Worm (Caenorhabditis elegans) whole organism, L1 larva: ENCODE data around the gene C17C3.6.

Experiments used
- C04F5.9 ChIP-seq: sonication (generic microtip); optimal IDR thresholded peaks from 2 replicates; lab custom pipeline; 2016; ENCODE audit warnings: missing genetic modification characterization, missing compliant biosample characterization
- aly-2 ChIP-seq: fragments of 150-350 bp; optimal IDR thresholded peaks from 2 replicates; lab custom pipeline; 2014; ENCODE audit warnings: missing biosample characterization, missing genetic modification characterization
- ceh-8 ChIP-seq: fragments of 200-800 bp; sonication (Bioruptor generic); optimal IDR thresholded peaks from 2 replicates; lab custom pipeline; 2018; ENCODE audit warnings: mild to moderate bottlenecking, missing genetic modification characterization, moderate library complexity, missing compliant biosample characterization
- ceh-82 ChIP-seq, 3 experiments: fragments of 150-350 bp in 1 of 3; sonication (generic microtip) in 2 of 3; optimal IDR thresholded peaks; 2 replicates each; lab custom pipeline; 2014 to 2017; ENCODE audit warnings: missing biosample characterization in 3 of 3, missing genetic modification characterization in 3 of 3
- ceh-88 ChIP-seq: fragments of 200-800 bp; sonication (Bioruptor generic); IDR thresholded peaks from 2 replicates; pipeline ENCODE4 v1.3.6; 2022; ENCODE audit warnings: missing genetic modification characterization, missing compliant biosample characterization
- ceh-90 ChIP-seq: sonication (generic microtip); optimal IDR thresholded peaks from 2 replicates; lab custom pipeline; 2016; ENCODE audit warnings: missing genetic modification characterization, missing compliant biosample characterization
- ces-1 ChIP-seq: fragments of 150-350 bp; optimal IDR thresholded peaks from 2 replicates; lab custom pipeline; 2014; ENCODE audit warnings: missing biosample characterization, missing genetic modification reagents, missing genetic modification characterization
- dpl-1 ChIP-seq, 3 experiments: fragments of 150-350 bp in 2 of 3; sonication (generic microtip) in 1 of 3; optimal IDR thresholded peaks; 2 replicates each; lab custom pipeline; 2014 to 2017; ENCODE audit warnings: missing biosample characterization in 3 of 3, missing genetic modification characterization in 3 of 3, missing genetic modification reagents in 3 of 3
- dsc-1 ChIP-seq: sonication (generic microtip); optimal IDR thresholded peaks from 2 replicates; lab custom pipeline; 2016; ENCODE audit warnings: mild to moderate bottlenecking, missing genetic modification characterization, missing compliant biosample characterization
- efl-1 ChIP-seq, 4 experiments: fragments of 150-350 bp; optimal IDR thresholded peaks in 3 of 4; peaks in 1 of 4; 1 replicate in 1 of 4; 2 replicates in 3 of 4; lab custom pipeline; 2014; ENCODE audit warnings: missing biosample characterization in 2 of 4, missing genetic modification characterization in 2 of 4, missing genetic modification reagents in 2 of 4
- egl-13 ChIP-seq: sonication (generic microtip); optimal IDR thresholded peaks from 2 replicates; lab custom pipeline; 2016; ENCODE audit warnings: missing genotype, missing genetic modification reagents, missing genetic modification characterization, missing compliant biosample characterization
- elt-2 ChIP-seq: sonication (generic microtip); optimal IDR thresholded peaks from 2 replicates; lab custom pipeline; 2016; ENCODE audit warnings: missing genetic modification characterization, mild to moderate bottlenecking, inconsistent platforms, missing compliant biosample characterization, missing genetic modification reagents
- ets-5 ChIP-seq: fragments of 200-800 bp; sonication (Bioruptor generic); IDR thresholded peaks from 2 replicates; pipeline ENCODE4 v1.3.6; 2022; ENCODE audit warnings: missing genetic modification characterization, missing compliant biosample characterization
- fkh-4 ChIP-seq: sonication (generic microtip); optimal IDR thresholded peaks from 2 replicates; lab custom pipeline; 2016; ENCODE audit warnings: missing compliant biosample characterization, missing genetic modification characterization, borderline replicate concordance
- fkh-8 ChIP-seq: sonication (generic microtip); optimal IDR thresholded peaks from 2 replicates; lab custom pipeline; 2016; ENCODE audit warnings: mild to moderate bottlenecking, missing genetic modification characterization, missing compliant biosample characterization
- fos-1 ChIP-seq: fragments of 150-350 bp; optimal IDR thresholded peaks from 2 replicates; lab custom pipeline; 2014; ENCODE audit warnings: missing biosample characterization, missing genetic modification characterization
- irx-1 ChIP-seq: sonication (generic microtip); optimal IDR thresholded peaks from 2 replicates; lab custom pipeline; 2016; ENCODE audit warnings: missing genetic modification characterization, missing compliant biosample characterization
- isw-1 ChIP-seq: fragments of 200-800 bp; sonication (Bioruptor generic); IDR thresholded peaks from 2 replicates; pipeline ENCODE4 v1.3.6; 2022; ENCODE audit warnings: missing genetic modification characterization, missing compliant biosample characterization
- lin-13 ChIP-seq: fragments of 150-350 bp; optimal IDR thresholded peaks from 2 replicates; lab custom pipeline; 2014; ENCODE audit warnings: missing biosample characterization, missing genetic modification reagents, missing genetic modification characterization
- lin-14 ChIP-seq: fragments of 200-800 bp; sonication (Bioruptor generic); optimal IDR thresholded peaks from 2 replicates; lab custom pipeline; 2018; ENCODE audit warnings: mild to moderate bottlenecking, missing genetic modification characterization, moderate library complexity, missing compliant biosample characterization
- lin-35 ChIP-seq, 2 experiments: fragments of 150-350 bp; optimal IDR thresholded peaks; 2 replicates each; lab custom pipeline; 2014; ENCODE audit warnings: missing biosample characterization in 2 of 2, missing genetic modification characterization in 2 of 2, missing genetic modification reagents in 2 of 2
- lir-3 ChIP-seq: sonication (generic microtip); optimal IDR thresholded peaks from 2 replicates; lab custom pipeline; 2016; ENCODE audit warnings: mild to moderate bottlenecking, missing genetic modification characterization, moderate library complexity, missing compliant biosample characterization; ENCODE audit not compliant: poor library complexity
- lsy-2 ChIP-seq, 2 experiments: fragments of 150-350 bp; optimal IDR thresholded peaks; 2 replicates each; lab custom pipeline; 2014; ENCODE audit warnings: missing biosample characterization in 2 of 2, missing genetic modification characterization in 2 of 2
- mep-1 ChIP-seq: fragments of 150-350 bp; optimal IDR thresholded peaks from 2 replicates; lab custom pipeline; 2014; ENCODE audit warnings: missing biosample characterization, missing genetic modification characterization
- nhr-237 ChIP-seq: fragments of 150-350 bp; optimal IDR thresholded peaks from 2 replicates; lab custom pipeline; 2014; ENCODE audit warnings: missing biosample characterization, missing genetic modification characterization
- nhr-28 ChIP-seq: fragments of 150-350 bp; optimal IDR thresholded peaks from 2 replicates; lab custom pipeline; 2014; ENCODE audit warnings: missing biosample characterization, missing genetic modification characterization
- nhr-47 ChIP-seq: sonication (generic microtip); optimal IDR thresholded peaks from 2 replicates; lab custom pipeline; 2016; ENCODE audit warnings: mild to moderate bottlenecking, missing genetic modification characterization, moderate library complexity, missing compliant biosample characterization
- nhr-71 ChIP-seq: sonication (generic microtip); optimal IDR thresholded peaks from 2 replicates; lab custom pipeline; 2016; ENCODE audit warnings: mild to moderate bottlenecking, missing genetic modification characterization, moderate library complexity, missing compliant biosample characterization
- nhr-77 ChIP-seq: fragments of 150-350 bp; optimal IDR thresholded peaks from 2 replicates; lab custom pipeline; 2014; ENCODE audit warnings: missing biosample characterization, missing genetic modification characterization
- nhr-85 ChIP-seq: sonication (generic microtip); peaks from one replicate; lab custom pipeline; 2016; ENCODE audit warnings: missing genetic modification characterization, inconsistent platforms, missing compliant biosample characterization
- nhr-90 ChIP-seq: sonication (generic microtip); optimal IDR thresholded peaks from 2 replicates; lab custom pipeline; 2016; ENCODE audit warnings: mild to moderate bottlenecking, missing genetic modification characterization, missing compliant biosample characterization; ENCODE audit not compliant: poor library complexity
- pqm-1 ChIP-seq: sonication (generic microtip); optimal IDR thresholded peaks from 3 replicates; lab custom pipeline; 2017; ENCODE audit warnings: missing biosample characterization, missing genetic modification characterization
- rnt-1 ChIP-seq: sonication (generic microtip); optimal IDR thresholded peaks from 2 replicates; lab custom pipeline; 2016; ENCODE audit warnings: mild to moderate bottlenecking, missing genetic modification characterization, moderate library complexity, missing compliant biosample characterization
- skn-1 ChIP-seq: fragments of 150-350 bp; optimal IDR thresholded peaks from 2 replicates; lab custom pipeline; 2014; ENCODE audit warnings: missing biosample characterization, missing genetic modification characterization
- snu-23 ChIP-seq: sonication (generic microtip); optimal IDR thresholded peaks from 2 replicates; lab custom pipeline; 2016; ENCODE audit warnings: missing genetic modification characterization, missing compliant biosample characterization
- sptf-1 ChIP-seq: fragments of 150-350 bp; optimal IDR thresholded peaks from 2 replicates; lab custom pipeline; 2014; ENCODE audit warnings: missing biosample characterization, missing genetic modification characterization
- swsn-7 ChIP-seq: sonication (generic microtip); optimal IDR thresholded peaks from 2 replicates; lab custom pipeline; 2016; ENCODE audit warnings: missing genetic modification characterization, missing compliant biosample characterization
- unc-30 ChIP-seq: sonication (generic microtip); optimal IDR thresholded peaks from 2 replicates; lab custom pipeline; 2017; ENCODE audit warnings: missing biosample characterization, missing genetic modification characterization
- unc-86 ChIP-seq: sonication (generic microtip); optimal IDR thresholded peaks from 2 replicates; lab custom pipeline; 2016; ENCODE audit warnings: missing genetic modification characterization, missing compliant biosample characterization
- unc-98 ChIP-seq: fragments of 200-800 bp; sonication (Bioruptor generic); IDR thresholded peaks from 2 replicates; pipeline ENCODE4 v1.3.6; 2022; ENCODE audit warnings: missing genetic modification characterization, missing compliant biosample characterization
- xbp-1 ChIP-seq: sonication (generic microtip); optimal IDR thresholded peaks from 2 replicates; lab custom pipeline; 2016; ENCODE audit warnings: missing genetic modification characterization, missing compliant biosample characterization
- zag-1 ChIP-seq: fragments of 150-350 bp; optimal IDR thresholded peaks from 2 replicates; lab custom pipeline; 2014; ENCODE audit warnings: missing biosample characterization, missing genetic modification characterization
- ztf-11 ChIP-seq, 2 experiments: sonication (generic microtip); optimal IDR thresholded peaks; 2 replicates each; lab custom pipeline; 2016 to 2017; ENCODE audit warnings: missing genetic modification characterization in 2 of 2, missing biosample characterization in 1 of 2, missing compliant biosample characterization in 1 of 2

C17C3.6 gene

DNA sequence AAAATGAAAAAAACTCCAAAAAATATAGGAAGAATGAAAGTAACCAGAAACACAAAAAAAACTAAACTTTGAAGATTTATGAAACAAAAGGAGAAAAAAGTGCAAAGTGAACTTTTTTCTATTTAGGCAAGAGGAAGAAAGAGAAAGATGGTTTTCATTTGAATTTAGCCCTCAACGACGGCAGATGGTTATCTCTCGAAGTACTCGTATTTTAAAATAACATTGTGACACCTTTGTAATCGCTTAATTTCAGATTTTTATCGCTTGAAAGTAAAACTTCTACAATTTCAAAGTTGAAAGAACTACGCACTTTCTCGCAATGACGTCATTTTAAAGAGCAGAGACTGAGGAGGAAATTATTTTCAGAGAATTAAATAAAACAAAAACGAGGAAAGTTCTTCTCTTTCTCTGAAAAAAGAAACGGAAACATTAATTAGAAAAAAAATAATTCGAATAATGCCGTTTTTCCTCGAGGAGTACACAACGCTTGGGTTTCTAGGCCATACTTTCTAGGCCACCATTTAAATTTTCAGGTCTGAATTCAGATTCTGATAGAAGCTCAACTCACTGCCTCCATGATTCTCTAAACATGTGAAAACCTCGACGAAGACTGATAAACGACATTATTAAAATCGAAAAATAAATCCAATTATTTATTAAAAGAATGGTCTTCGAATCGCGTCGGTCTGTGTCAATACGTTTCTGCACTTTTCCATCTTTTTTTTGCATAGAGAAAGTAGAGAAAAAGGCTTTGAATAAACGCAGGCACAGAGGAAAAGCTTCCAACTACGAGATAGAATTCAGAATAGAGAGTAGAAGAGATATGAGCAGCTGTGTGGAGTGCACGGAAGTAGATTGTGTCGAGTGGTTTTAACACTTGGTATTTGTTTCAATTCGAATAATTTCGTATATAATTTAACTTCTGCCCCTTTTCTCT lies 38.2 kb upstream of the C17C3.6 start:
- peak; percentile 71 for TF ChIP-seq irx-1 (tag; lab: Kevin White, UChicago)
- TF ChIP-seq ztf-11 (tag; optimal IDR thresholded peaks at IDR 0.05; lab: Kevin White, UChicago) = peak in 1 of 2 experiments; percentile 35
- TF ChIP-seq lin-35 (GFP tag; optimal IDR thresholded peaks at IDR 0.05; lab: Kevin White, UChicago) = peak in 1 of 2 experiments; percentile 24
- TF ChIP-seq nhr-71 (tag; lab: Kevin White, UChicago) = peak; percentile 58
- peak; percentile 39 for TF ChIP-seq fkh-8 (tag; lab: Kevin White, UChicago)
- peak; percentile 82 for TF ChIP-seq ceh-90 (tag; lab: Kevin White, UChicago)
- TF ChIP-seq snu-23 (GFP tag; lab: Kevin White, UChicago) = peak; percentile 17
- TF ChIP-seq xbp-1 (tag; lab: Kevin White, UChicago) = peak; percentile 1
- peak; percentile 15 for TF ChIP-seq mep-1 (tag; lab: Kevin White, UChicago)
- TF ChIP-seq sptf-1 (tag; lab: Kevin White, UChicago) = no peak
- TF ChIP-seq fkh-4 (tag; lab: Kevin White, UChicago) = peak; percentile 53
- peak; percentile 8; the same call in 1 of the 2 replicates for TF ChIP-seq isw-1 (GFP tag; lab: Robert Waterston, UW)
- TF ChIP-seq lir-3 (tag; lab: Kevin White, UChicago) = peak; percentile 54
- TF ChIP-seq ceh-82 (tag; optimal IDR thresholded peaks at IDR 0.05; lab: Kevin White, UChicago) = peak in 1 of 3 experiments; percentile 5
- peak; percentile 59 for TF ChIP-seq nhr-47 (tag; lab: Kevin White, UChicago)
- peak; percentile 59 for TF ChIP-seq rnt-1
- peak; percentile 71 for TF ChIP-seq lin-14 (GFP tag; lab: Kevin White, UChicago)
- peak; percentile 78 for TF ChIP-seq nhr-85 (tag; lab: Kevin White, UChicago)
- TF ChIP-seq elt-2 (tag; lab: Kevin White, UChicago) = peak; percentile 15
- peak; percentile 34 for TF ChIP-seq unc-86
- TF ChIP-seq efl-1 (optimal IDR thresholded peaks at IDR 0.05; lab: Kevin White, UChicago) = peak; percentile 37 to 40
- TF ChIP-seq efl-1 (GFP tag; optimal IDR thresholded peaks at IDR 0.05 in 1 of 2; lab: Kevin White, UChicago) = peak; percentile 32 to 82
- peak; percentile 40 for TF ChIP-seq C04F5.9 (tag; lab: Kevin White, UChicago)
- no peak for TF ChIP-seq skn-1
- peak in 1 of 2 experiments; percentile 48 for TF ChIP-seq lsy-2 (tag; optimal IDR thresholded peaks at IDR 0.05; lab: Kevin White, UChicago)
- peak in 1 of 3 experiments; percentile 39 for TF ChIP-seq dpl-1 (GFP tag; optimal IDR thresholded peaks at IDR 0.05; lab: Kevin White, UChicago)
- TF ChIP-seq dsc-1 (tag; lab: Kevin White, UChicago) = peak; percentile 55
- no peak for TF ChIP-seq nhr-90 (tag; lab: Kevin White, UChicago)
- TF ChIP-seq swsn-7 = peak; percentile 17
- TF ChIP-seq nhr-237 (tag; lab: Kevin White, UChicago) = no peak
- no peak for TF ChIP-seq ces-1 (GFP tag; lab: Kevin White, UChicago)
- no peak for TF ChIP-seq ceh-8 (GFP tag; lab: Kevin White, UChicago)
- TF ChIP-seq unc-98 (GFP tag; lab: Robert Waterston, UW) = peak; percentile 61
- TF ChIP-seq egl-13 (tag; lab: Kevin White, UChicago) = peak; percentile 52
- peak; percentile 37; the same call in 1 of the 2 replicates for TF ChIP-seq ceh-88
- TF ChIP-seq ets-5 (GFP tag; lab: Robert Waterston, UW) = no peak

DNA sequence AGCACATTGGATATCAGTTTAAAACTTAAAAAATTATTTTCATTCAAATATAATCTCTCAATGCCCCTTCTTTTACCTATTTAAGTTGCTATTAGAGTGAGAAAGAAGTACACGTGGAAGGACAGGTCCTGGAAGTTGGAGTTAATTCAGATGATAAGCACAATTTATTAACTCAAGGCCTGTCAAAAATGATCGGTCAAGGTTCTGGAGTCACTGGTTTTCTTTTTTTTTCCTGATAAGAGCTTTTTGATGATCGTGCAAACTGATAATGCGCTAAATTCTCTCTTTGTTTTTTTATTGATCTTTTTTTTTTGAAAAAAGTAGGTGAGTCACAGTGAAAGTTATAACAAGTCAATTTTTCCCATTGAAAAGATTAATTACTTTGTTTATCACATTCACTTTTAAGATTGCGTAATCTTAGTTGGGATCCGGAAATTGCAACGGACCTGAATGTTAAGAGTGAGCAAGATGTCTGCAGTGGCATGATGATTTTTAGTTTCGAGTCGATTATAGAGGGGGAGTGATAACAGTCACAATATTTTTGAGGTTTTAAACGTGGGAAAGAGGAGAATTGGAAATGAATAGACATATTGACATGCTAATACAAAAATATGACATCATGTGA lies 37.3 kb upstream of the C17C3.6 start:
- TF ChIP-seq aly-2 (tag; lab: Kevin White, UChicago) (no peak), unc-98 (GFP tag; lab: Robert Waterston, UW) (no peak), lin-35 (GFP tag; optimal IDR thresholded peaks at IDR 0.05; lab: Kevin White, UChicago) (peak in 1 of 2 experiments; percentile 35), unc-30 (tag; lab: Kevin White, UChicago) (no peak), isw-1 (GFP tag; lab: Robert Waterston, UW) (no peak), fos-1 (tag; lab: Kevin White, UChicago) (no peak), efl-1 (optimal IDR thresholded peaks at IDR 0.05; lab: Kevin White, UChicago) (no peak), efl-1 (GFP tag; optimal IDR thresholded peaks at IDR 0.05 in 1 of 2; lab: Kevin White, UChicago) (peak in 1 of 2 experiments; percentile 74), C04F5.9 (tag; lab: Kevin White, UChicago) (no peak), nhr-90 (tag; lab: Kevin White, UChicago) (no peak), zag-1 (no peak), lin-13 (no peak), elt-2 (tag; lab: Kevin White, UChicago) (peak; percentile 99), irx-1 (tag; lab: Kevin White, UChicago) (no peak), pqm-1 (tag; lab: Kevin White, UChicago) (peak; percentile 19), nhr-28 (tag; lab: Kevin White, UChicago) (no peak), snu-23 (GFP tag; lab: Kevin White, UChicago) (no peak), nhr-77 (tag; lab: Kevin White, UChicago) (no peak)
